Worm (Caenorhabditis elegans) whole organism, midembryonic: ENCODE results near the gene daf-3.

Source experiments
- T22C8.4 ChIP-seq: fragments of 200-800 bp; sonication (Bioruptor generic); IDR thresholded peaks from 2 replicates; pipeline ENCODE4 v1.3.6; 2022; ENCODE audit warnings: missing genetic modification characterization, missing compliant biosample characterization
- cog-1 ChIP-seq: sonication (generic microtip); optimal IDR thresholded peaks from 2 replicates; lab custom pipeline; 2016; ENCODE audit warnings: missing genetic modification characterization, missing compliant biosample characterization
- flt-1 ChIP-seq: fragments of 200-800 bp; sonication (Bioruptor generic); IDR thresholded peaks from 2 replicates; pipeline ENCODE4 v1.3.6; 2022; ENCODE audit warnings: missing genetic modification characterization, missing compliant biosample characterization
- klf-2 ChIP-seq: fragments of 200-800 bp; sonication (Bioruptor generic); conservative IDR thresholded peaks from 2 replicates; pipeline ENCODE4 v1.3.6; 2022; ENCODE audit warnings: missing genetic modification reagents, missing genetic modification characterization, missing compliant biosample characterization
- med-1 ChIP-seq: sonication (generic microtip); optimal IDR thresholded peaks from 2 replicates; lab custom pipeline; 2017; ENCODE audit warnings: missing genetic modification characterization, mild to moderate bottlenecking, missing compliant biosample characterization, antibody characterized with exemption, missing genetic modification reagents; ENCODE audit not compliant: insufficient read depth
- ref-1 ChIP-seq: fragments of 200-800 bp; sonication (Bioruptor generic); conservative IDR thresholded peaks from 2 replicates; pipeline ENCODE4 v1.3.6; 2022; ENCODE audit warnings: missing genetic modification reagents, missing genetic modification characterization, missing compliant biosample characterization
- tab-1 ChIP-seq: fragments of 200-800 bp; sonication (Bioruptor generic); IDR thresholded peaks from 2 replicates; pipeline ENCODE4 v1.3.6; 2022; ENCODE audit warnings: missing genetic modification characterization, missing compliant biosample characterization
- ztf-23 ChIP-seq: fragments of 200-800 bp; sonication (Bioruptor generic); IDR thresholded peaks from 2 replicates; pipeline ENCODE4 v1.3.6; 2022; ENCODE audit warnings: missing genetic modification reagents, missing genetic modification characterization, missing compliant biosample characterization
- ztf-29 ChIP-seq: fragments of 200-800 bp; sonication (Bioruptor generic); IDR thresholded peaks from 2 replicates; pipeline ENCODE4 v1.3.6; 2022; ENCODE audit warnings: missing genetic modification reagents, missing genetic modification characterization, missing compliant biosample characterization

ce11 chrX:861378-861777, 36.1 kb upstream of the daf-3 start:
- no peak for TF ChIP-seq cog-1 (tag; lab: Kevin White, UChicago)
- TF ChIP-seq T22C8.4 (GFP tag; lab: Robert Waterston, UW), result no peak
- no peak for TF ChIP-seq ref-1
- TF ChIP-seq ztf-29 (GFP tag; lab: Robert Waterston, UW), result no peak
- no peak for TF ChIP-seq med-1 (GFP tag; lab: Kevin White, UChicago)
- no peak for TF ChIP-seq flt-1 (GFP tag; lab: Robert Waterston, UW)
- TF ChIP-seq ztf-23, result no peak
- no peak for TF ChIP-seq tab-1 (GFP tag; lab: Robert Waterston, UW)
- TF ChIP-seq klf-2 (GFP tag; lab: Robert Waterston, UW), result no peak
